Fruit fly (Drosophila melanogaster): ENCODE results near the gene Drsl4.

DNA sequence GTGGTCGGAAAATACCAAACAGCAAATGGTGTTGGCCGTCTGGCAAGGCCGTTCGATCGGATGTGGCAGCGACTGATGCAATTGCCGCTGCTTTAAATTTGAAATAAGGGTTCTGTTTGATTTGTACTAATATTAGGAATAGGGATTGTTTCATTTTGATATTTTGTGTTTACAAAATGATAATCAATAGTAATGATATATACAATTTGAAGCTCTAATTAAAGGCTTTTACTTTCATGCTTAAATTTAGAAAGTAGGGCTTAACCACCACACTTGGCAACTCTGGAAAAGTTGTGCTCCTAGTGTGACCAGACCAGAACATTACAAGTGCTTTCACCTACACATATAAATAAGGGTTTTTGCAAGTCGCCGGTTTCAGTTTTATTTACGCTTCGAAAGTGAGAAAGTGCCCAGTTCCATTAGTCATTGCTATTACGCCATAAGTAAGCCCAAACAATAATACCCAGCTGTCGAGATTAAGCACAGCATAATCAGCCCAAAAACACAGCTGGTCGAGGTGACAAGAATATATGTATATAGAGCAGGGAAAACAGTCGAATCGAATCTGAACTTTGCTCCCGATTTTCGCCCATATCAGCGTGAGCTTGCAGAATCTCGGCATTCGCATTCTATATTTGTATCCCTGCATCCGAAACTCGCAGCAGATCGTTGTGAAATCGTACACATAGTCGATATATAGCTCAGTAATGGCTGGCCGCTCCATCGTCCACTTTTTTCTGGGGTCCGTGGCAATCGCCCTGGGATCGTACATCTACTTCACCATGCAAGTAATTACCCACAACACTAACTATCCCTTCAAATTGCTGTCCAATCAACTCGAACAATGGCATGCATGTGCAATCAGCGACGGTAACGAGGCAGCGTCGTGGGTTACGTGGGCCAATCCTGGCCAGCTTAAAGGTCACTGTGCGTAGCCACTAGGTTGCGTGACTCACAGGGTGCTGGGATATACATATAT, 10.8 kb downstream of the Drsl4 start, which contains the start of gene Gtpx:
- peak; percentile 32 for TF ChIP-seq CG6854 (GFP tag; optimal IDR thresholded peaks at IDR 0.05)
- peak; percentile 14 for TF ChIP-seq CG7368 (GFP tag; optimal IDR thresholded peaks at IDR 0.05)
- no peak for TF ChIP-seq Sox102F (GFP tag; optimal IDR thresholded peaks at IDR 0.05)
- peak; percentile 74 to 77 for TF ChIP-seq ss (GFP tag; optimal IDR thresholded peaks at IDR 0.05)
- peak; percentile 46 for TF ChIP-seq CG3919 (GFP tag; optimal IDR thresholded peaks at IDR 0.05)

Measured in whole organism, prepupa.